Worm (Caenorhabditis elegans) whole organism, L1 larva: ENCODE measurements around the gene rps-28.

Experiments used
- C04F5.9 ChIP-seq: sonication (generic microtip); optimal IDR thresholded peaks from 2 replicates; lab custom pipeline; 2016; ENCODE audit warnings: missing genetic modification characterization, missing compliant biosample characterization
- C16A3.4 ChIP-seq: fragments of 150-350 bp; optimal IDR thresholded peaks from 2 replicates; lab custom pipeline; 2014; ENCODE audit warnings: missing biosample characterization, missing genetic modification characterization
- C34B4.2 ChIP-seq: sonication (generic microtip); optimal IDR thresholded peaks from 2 replicates; lab custom pipeline; 2017; ENCODE audit warnings: mild to moderate bottlenecking, missing genetic modification characterization, missing compliant biosample characterization
- aha-1 ChIP-seq: fragments of 150-350 bp; optimal IDR thresholded peaks from 2 replicates; lab custom pipeline; 2014; ENCODE audit warnings: missing biosample characterization, missing genetic modification characterization
- alr-1 ChIP-seq: fragments of 200-800 bp; sonication (Bioruptor generic); optimal IDR thresholded peaks from 2 replicates; lab custom pipeline; 2018; ENCODE audit warnings: borderline replicate concordance, mild to moderate bottlenecking, missing genetic modification characterization, missing compliant biosample characterization
- aly-2 ChIP-seq: fragments of 150-350 bp; optimal IDR thresholded peaks from 2 replicates; lab custom pipeline; 2014; ENCODE audit warnings: missing biosample characterization, missing genetic modification characterization
- ceh-63 ChIP-seq: fragments of 200-800 bp; sonication (Bioruptor generic); optimal IDR thresholded peaks from 2 replicates; lab custom pipeline; 2018; ENCODE audit warnings: mild to moderate bottlenecking, missing genetic modification characterization, missing compliant biosample characterization
- ceh-82 ChIP-seq, 3 experiments: fragments of 150-350 bp in 1 of 3; sonication (generic microtip) in 2 of 3; optimal IDR thresholded peaks; 2 replicates each; lab custom pipeline; 2014 to 2017; ENCODE audit warnings: missing biosample characterization in 3 of 3, missing genetic modification characterization in 3 of 3
- ceh-88 ChIP-seq: fragments of 200-800 bp; sonication (Bioruptor generic); IDR thresholded peaks from 2 replicates; pipeline ENCODE4 v1.3.6; 2022; ENCODE audit warnings: missing genetic modification characterization, missing compliant biosample characterization
- ceh-90 ChIP-seq: sonication (generic microtip); optimal IDR thresholded peaks from 2 replicates; lab custom pipeline; 2016; ENCODE audit warnings: missing genetic modification characterization, missing compliant biosample characterization
- ces-1 ChIP-seq: fragments of 150-350 bp; optimal IDR thresholded peaks from 2 replicates; lab custom pipeline; 2014; ENCODE audit warnings: missing biosample characterization, missing genetic modification reagents, missing genetic modification characterization
- dsc-1 ChIP-seq: sonication (generic microtip); optimal IDR thresholded peaks from 2 replicates; lab custom pipeline; 2016; ENCODE audit warnings: mild to moderate bottlenecking, missing genetic modification characterization, missing compliant biosample characterization
- efl-3 ChIP-seq: fragments of 200-800 bp; sonication (Bioruptor generic); optimal IDR thresholded peaks from 2 replicates; lab custom pipeline; 2018; ENCODE audit warnings: mild to moderate bottlenecking, missing genetic modification characterization, missing compliant biosample characterization
- elt-2 ChIP-seq: sonication (generic microtip); optimal IDR thresholded peaks from 2 replicates; lab custom pipeline; 2016; ENCODE audit warnings: missing genetic modification characterization, mild to moderate bottlenecking, inconsistent platforms, missing compliant biosample characterization, missing genetic modification reagents
- fkh-10 ChIP-seq: sonication (generic microtip); optimal IDR thresholded peaks from 2 replicates; lab custom pipeline; 2017; ENCODE audit warnings: missing biosample characterization, missing genetic modification reagents, missing genetic modification characterization
- fkh-4 ChIP-seq: sonication (generic microtip); optimal IDR thresholded peaks from 2 replicates; lab custom pipeline; 2016; ENCODE audit warnings: missing compliant biosample characterization, missing genetic modification characterization, borderline replicate concordance
- grh-1 ChIP-seq: fragments of 200-800 bp; sonication (Bioruptor generic); IDR thresholded peaks from 2 replicates; pipeline ENCODE4 v1.3.6; 2022; ENCODE audit warnings: missing genetic modification reagents, missing genetic modification characterization, missing compliant biosample characterization
- hlh-4 ChIP-seq: sonication (generic microtip); optimal IDR thresholded peaks from 2 replicates; lab custom pipeline; 2016; ENCODE audit warnings: mild to moderate bottlenecking, missing genetic modification characterization, missing compliant biosample characterization
- hpl-2 ChIP-seq: fragments of 150-350 bp; optimal IDR thresholded peaks from 2 replicates; lab custom pipeline; 2014; ENCODE audit warnings: missing biosample characterization, missing genetic modification reagents, missing genetic modification characterization
- isw-1 ChIP-seq: fragments of 200-800 bp; sonication (Bioruptor generic); IDR thresholded peaks from 2 replicates; pipeline ENCODE4 v1.3.6; 2022; ENCODE audit warnings: missing genetic modification characterization, missing compliant biosample characterization
- lin-14 ChIP-seq: fragments of 200-800 bp; sonication (Bioruptor generic); optimal IDR thresholded peaks from 2 replicates; lab custom pipeline; 2018; ENCODE audit warnings: mild to moderate bottlenecking, missing genetic modification characterization, moderate library complexity, missing compliant biosample characterization
- lin-15B ChIP-seq: fragments of 150-350 bp; sonication (generic microtip); optimal IDR thresholded peaks from 3 replicates; lab custom pipeline; 2014; ENCODE audit warnings: missing biosample characterization, missing genetic modification characterization
- lin-39 ChIP-seq: fragments of 150-350 bp; optimal IDR thresholded peaks from 2 replicates; lab custom pipeline; 2014; ENCODE audit warnings: missing biosample characterization, missing genetic modification reagents, missing genetic modification characterization
- lsy-2 ChIP-seq, 2 experiments: fragments of 150-350 bp; optimal IDR thresholded peaks; 2 replicates each; lab custom pipeline; 2014; ENCODE audit warnings: missing biosample characterization in 2 of 2, missing genetic modification characterization in 2 of 2
- mab-9 ChIP-seq: fragments of 200-800 bp; sonication (Bioruptor generic); IDR thresholded peaks from 2 replicates; pipeline ENCODE4 v1.3.6; 2022; ENCODE audit warnings: missing genetic modification reagents, missing genetic modification characterization, missing compliant biosample characterization
- mef-2 ChIP-seq: fragments of 150-350 bp; optimal IDR thresholded peaks from 2 replicates; lab custom pipeline; 2014; ENCODE audit warnings: missing biosample characterization, missing genetic modification characterization
- nhr-11 ChIP-seq: fragments of 150-350 bp; optimal IDR thresholded peaks from 2 replicates; lab custom pipeline; 2014; ENCODE audit warnings: missing biosample characterization, missing genetic modification characterization
- nhr-12 ChIP-seq: sonication (generic microtip); optimal IDR thresholded peaks from 2 replicates; lab custom pipeline; 2017; ENCODE audit warnings: missing biosample characterization, missing genetic modification characterization
- nhr-19 ChIP-seq: fragments of 200-800 bp; sonication (Bioruptor generic); conservative IDR thresholded peaks from 2 replicates; pipeline ENCODE4 v1.3.6; 2022; ENCODE audit warnings: missing genetic modification characterization, missing compliant biosample characterization
- nhr-237 ChIP-seq: fragments of 150-350 bp; optimal IDR thresholded peaks from 2 replicates; lab custom pipeline; 2014; ENCODE audit warnings: missing biosample characterization, missing genetic modification characterization
- nhr-47 ChIP-seq: sonication (generic microtip); optimal IDR thresholded peaks from 2 replicates; lab custom pipeline; 2016; ENCODE audit warnings: mild to moderate bottlenecking, missing genetic modification characterization, moderate library complexity, missing compliant biosample characterization
- nhr-71 ChIP-seq: sonication (generic microtip); optimal IDR thresholded peaks from 2 replicates; lab custom pipeline; 2016; ENCODE audit warnings: mild to moderate bottlenecking, missing genetic modification characterization, moderate library complexity, missing compliant biosample characterization
- nhr-76 ChIP-seq: sonication (generic microtip); optimal IDR thresholded peaks from 2 replicates; lab custom pipeline; 2017; ENCODE audit warnings: missing biosample characterization, missing genetic modification characterization
- nhr-84 ChIP-seq: sonication (generic microtip); optimal IDR thresholded peaks from 2 replicates; lab custom pipeline; 2017; ENCODE audit warnings: missing biosample characterization, missing genetic modification characterization
- nhr-85 ChIP-seq: sonication (generic microtip); peaks from one replicate; lab custom pipeline; 2016; ENCODE audit warnings: missing genetic modification characterization, inconsistent platforms, missing compliant biosample characterization
- pag-3 ChIP-seq: sonication (generic microtip); optimal IDR thresholded peaks from 2 replicates; lab custom pipeline; 2017; ENCODE audit warnings: missing genetic modification characterization, mild to moderate bottlenecking, missing compliant biosample characterization, antibody characterized with exemption, borderline replicate concordance; ENCODE audit not compliant: insufficient read depth
- pax-3 ChIP-seq: fragments of 200-800 bp; sonication (Bioruptor generic); optimal IDR thresholded peaks from 2 replicates; lab custom pipeline; 2018; ENCODE audit warnings: mild to moderate bottlenecking, missing genetic modification characterization, moderate library complexity, missing compliant biosample characterization
- pqm-1 ChIP-seq: sonication (generic microtip); optimal IDR thresholded peaks from 3 replicates; lab custom pipeline; 2017; ENCODE audit warnings: missing biosample characterization, missing genetic modification characterization
- snpc-4 ChIP-seq: fragments of 150-350 bp; optimal IDR thresholded peaks from 2 replicates; lab custom pipeline; 2014; ENCODE audit warnings: missing biosample characterization, missing genetic modification characterization
- snu-23 ChIP-seq: sonication (generic microtip); optimal IDR thresholded peaks from 2 replicates; lab custom pipeline; 2016; ENCODE audit warnings: missing genetic modification characterization, missing compliant biosample characterization
- sox-4 ChIP-seq: sonication (generic microtip); optimal IDR thresholded peaks from 2 replicates; lab custom pipeline; 2016; ENCODE audit warnings: missing genetic modification characterization, missing compliant biosample characterization
- sptf-1 ChIP-seq: fragments of 150-350 bp; optimal IDR thresholded peaks from 2 replicates; lab custom pipeline; 2014; ENCODE audit warnings: missing biosample characterization, missing genetic modification characterization
- sup-37 ChIP-seq: fragments of 200-800 bp; sonication (Bioruptor generic); optimal IDR thresholded peaks from 2 replicates; lab custom pipeline; 2018; ENCODE audit warnings: mild to moderate bottlenecking, missing genetic modification characterization, missing compliant biosample characterization
- swsn-7 ChIP-seq: sonication (generic microtip); optimal IDR thresholded peaks from 2 replicates; lab custom pipeline; 2016; ENCODE audit warnings: missing genetic modification characterization, missing compliant biosample characterization
- tlp-1 ChIP-seq: fragments of 150-350 bp; optimal IDR thresholded peaks from 2 replicates; lab custom pipeline; 2014; ENCODE audit warnings: missing biosample characterization, missing genetic modification characterization
- unc-130 ChIP-seq: fragments of 150-350 bp; optimal IDR thresholded peaks from 2 replicates; lab custom pipeline; 2017; ENCODE audit warnings: missing biosample characterization, missing genetic modification characterization, inconsistent platforms
- unc-62 ChIP-seq: fragments of 150-350 bp; optimal IDR thresholded peaks from 2 replicates; lab custom pipeline; 2014; ENCODE audit warnings: missing biosample characterization, missing genetic modification reagents, missing genetic modification characterization
- vab-15 ChIP-seq: sonication (generic microtip); optimal IDR thresholded peaks from 2 replicates; lab custom pipeline; 2017; ENCODE audit warnings: missing genotype, mild to moderate bottlenecking, missing genetic modification characterization, missing compliant biosample characterization
- xbp-1 ChIP-seq: sonication (generic microtip); optimal IDR thresholded peaks from 2 replicates; lab custom pipeline; 2016; ENCODE audit warnings: missing genetic modification characterization, missing compliant biosample characterization
- zag-1 ChIP-seq: fragments of 150-350 bp; optimal IDR thresholded peaks from 2 replicates; lab custom pipeline; 2014; ENCODE audit warnings: missing biosample characterization, missing genetic modification characterization
- zip-4 ChIP-seq: fragments of 200-800 bp; sonication (Bioruptor generic); optimal IDR thresholded peaks from 2 replicates; lab custom pipeline; 2018; ENCODE audit warnings: mild to moderate bottlenecking, missing genetic modification characterization, moderate library complexity, missing compliant biosample characterization
- ztf-11 ChIP-seq, 2 experiments: sonication (generic microtip); optimal IDR thresholded peaks; 2 replicates each; lab custom pipeline; 2016 to 2017; ENCODE audit warnings: missing genetic modification characterization in 2 of 2, missing biosample characterization in 1 of 2, missing compliant biosample characterization in 1 of 2

Gene rps-28

ce11 chrIV:1659045-1659741, at the start of gene rps-28:
TSS of gene rps-28 (plus strand) at chrIV:1659691.
- TF ChIP-seq nhr-12 (tag; lab: Kevin White, UChicago) (no peak), elt-2 (tag; lab: Kevin White, UChicago) (peak; percentile 74), aha-1 (tag; lab: Kevin White, UChicago) (peak; percentile 93), ceh-82 (tag; optimal IDR thresholded peaks at IDR 0.05; lab: Kevin White, UChicago) (peak; percentile 98 to 99 (median 98)), mef-2 (tag; lab: Kevin White, UChicago) (peak; percentile 44), nhr-84 (tag; lab: Kevin White, UChicago) (peak; percentile 2), fkh-10 (GFP tag; lab: Kevin White, UChicago) (peak; percentile 96), sptf-1 (no peak), nhr-11 (tag; lab: Kevin White, UChicago) (peak; percentile 83), lsy-2 (tag; optimal IDR thresholded peaks at IDR 0.05; lab: Kevin White, UChicago) (peak; percentile 96 to 97), ceh-63 (GFP tag; lab: Kevin White, UChicago) (no peak), nhr-71 (tag; lab: Kevin White, UChicago) (peak; percentile 98), hlh-4 (tag; lab: Kevin White, UChicago) (no peak), tlp-1 (tag; lab: Kevin White, UChicago) (no peak), nhr-237 (tag; lab: Kevin White, UChicago) (peak; percentile 93), C16A3.4 (tag; lab: Kevin White, UChicago) (peak; percentile 99), dsc-1 (tag; lab: Kevin White, UChicago) (peak; percentile 97), unc-130 (peak; percentile 99), mab-9 (GFP tag; lab: Robert Waterston, UW) (peak; percentile 83), pag-3 (tag; lab: Kevin White, UChicago) (no peak), hpl-2 (peak; percentile 94), swsn-7 (tag; lab: Kevin White, UChicago) (peak; percentile 98), ceh-90 (tag; lab: Kevin White, UChicago) (peak; percentile 66), alr-1 (tag; lab: Kevin White, UChicago) (no peak), nhr-85 (tag; lab: Kevin White, UChicago) (peak; percentile 97), fkh-4 (tag; lab: Kevin White, UChicago) (peak; percentile 75), zip-4 (GFP tag; lab: Kevin White, UChicago) (peak; percentile 82), pax-3 (tag; lab: Kevin White, UChicago) (peak; percentile 96), sup-37 (GFP tag; lab: Kevin White, UChicago) (peak; percentile 77), snu-23 (GFP tag; lab: Kevin White, UChicago) (peak; percentile 99), pqm-1 (peak; percentile 39), isw-1 (GFP tag; lab: Robert Waterston, UW) (peak; percentile 97), nhr-47 (tag; lab: Kevin White, UChicago) (peak; percentile 98), sox-4 (tag; lab: Kevin White, UChicago) (peak; percentile 83), C04F5.9 (tag; lab: Kevin White, UChicago) (peak; percentile 90), zag-1 (tag; lab: Kevin White, UChicago) (peak; percentile 79), aly-2 (tag; lab: Kevin White, UChicago) (peak; percentile 89), ztf-11 (tag; optimal IDR thresholded peaks at IDR 0.05; lab: Kevin White, UChicago) (peak; percentile 75 to 87), ces-1 (GFP tag; lab: Kevin White, UChicago) (peak; percentile 83), lin-39 (tag; lab: Kevin White, UChicago) (peak; percentile 89), lin-15B (tag; lab: Kevin White, UChicago) (peak; percentile 95), nhr-19 (peak; percentile 96), ceh-88 (GFP tag; lab: Robert Waterston, UW) (peak; percentile 88), snpc-4 (tag; lab: Kevin White, UChicago) (peak; percentile 92), xbp-1 (tag; lab: Kevin White, UChicago) (peak; percentile 97), vab-15 (tag; lab: Kevin White, UChicago) (peak; percentile 98), lin-14 (peak; percentile 98), unc-62 (GFP tag; lab: Kevin White, UChicago) (peak; percentile 2), C34B4.2 (tag; lab: Kevin White, UChicago) (peak; percentile 39), efl-3 (GFP tag; lab: Kevin White, UChicago) (no peak), nhr-76 (tag; lab: Kevin White, UChicago) (no peak), grh-1 (GFP tag; lab: Robert Waterston, UW) (peak; percentile 92)
